Worm (Caenorhabditis elegans): ENCODE measurements around the gene scvp-1.

scvp-1 gene

DNA sequence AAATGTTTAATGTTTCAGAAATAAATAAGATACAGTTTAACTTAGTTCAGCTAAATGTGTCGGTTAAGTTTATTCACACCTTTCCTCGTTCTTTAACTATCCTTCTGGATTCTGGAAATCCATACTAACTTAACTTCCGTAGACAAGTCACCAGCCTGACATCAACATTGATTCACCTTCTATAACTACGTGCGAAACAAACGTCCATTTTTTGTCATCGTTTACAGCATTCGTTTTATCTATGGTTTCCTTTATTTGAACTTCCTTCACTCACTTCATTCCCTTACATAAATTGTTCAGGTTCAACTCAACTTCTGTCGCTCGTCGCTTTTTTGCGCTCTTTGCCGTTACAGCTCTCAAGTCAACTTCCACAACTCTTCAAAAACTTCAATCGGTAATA, 10.1 kb upstream of the scvp-1 start, which contains the start of gene F17C11.26:
TSS of gene F17C11.26 (plus strand) at position 301 of the 400 bp plus-strand sequence.
- TF ChIP-seq fkh-8 (tag; optimal IDR thresholded peaks at IDR 0.05) (no peak), nhr-12 (tag; optimal IDR thresholded peaks at IDR 0.05) (no peak), ceh-90 (tag; optimal IDR thresholded peaks at IDR 0.05) (no peak), sup-37 (GFP tag; optimal IDR thresholded peaks at IDR 0.05) (no peak), aly-2 (tag; optimal IDR thresholded peaks at IDR 0.05) (no peak), hpl-2 (GFP tag; optimal IDR thresholded peaks at IDR 0.05) (no peak), F16B12.6 (tag; optimal IDR thresholded peaks at IDR 0.05) (no peak), jun-1 (tag; optimal IDR thresholded peaks at IDR 0.05) (no peak), lin-39 (tag; optimal IDR thresholded peaks at IDR 0.05) (no peak)

- TF ChIP-seq hpl-2 (GFP tag; optimal IDR thresholded peaks at IDR 0.05): peak; percentile 64
- TF ChIP-seq fkh-4 (tag; optimal IDR thresholded peaks at IDR 0.05; ENCODE audit: borderline replicate concordance): no peak
- peak; percentile 16 for TF ChIP-seq ztf-4 (tag; optimal IDR thresholded peaks at IDR 0.05)
- TF ChIP-seq pax-3 (tag; optimal IDR thresholded peaks at IDR 0.05): no peak
- TF ChIP-seq Y116A8C.19 (tag; optimal IDR thresholded peaks at IDR 0.05; ENCODE audit: borderline replicate concordance): no peak
- peak; percentile 62 for TF ChIP-seq jun-1 (tag; optimal IDR thresholded peaks at IDR 0.05)
- peak; percentile 71 for TF ChIP-seq zip-4 (GFP tag; optimal IDR thresholded peaks at IDR 0.05)
- no peak for TF ChIP-seq unc-62 (GFP tag; optimal IDR thresholded peaks at IDR 0.05)
- no peak for TF ChIP-seq nhr-237 (tag; optimal IDR thresholded peaks at IDR 0.05)
- no peak for TF ChIP-seq snpc-4 (tag; optimal IDR thresholded peaks at IDR 0.05)
- peak; percentile 11 for TF ChIP-seq dsc-1 (tag; optimal IDR thresholded peaks at IDR 0.05)
- TF ChIP-seq swsn-7 (tag; optimal IDR thresholded peaks at IDR 0.05): peak; percentile 41
- TF ChIP-seq C16A3.4 (tag; optimal IDR thresholded peaks at IDR 0.05): peak; percentile 62
- TF ChIP-seq lin-15B (tag; optimal IDR thresholded peaks at IDR 0.05): no peak
- TF ChIP-seq tbx-2 (tag; optimal IDR thresholded peaks at IDR 0.05): peak; percentile 24
- TF ChIP-seq ama-1 (optimal IDR thresholded peaks at IDR 0.05): peak; percentile 23
- peak; percentile 18 for TF ChIP-seq fkh-10 (GFP tag; optimal IDR thresholded peaks at IDR 0.05)
- no peak for TF ChIP-seq unc-130 (tag; optimal IDR thresholded peaks at IDR 0.05)
- no peak for TF ChIP-seq ceh-8 (GFP tag; optimal IDR thresholded peaks at IDR 0.05)
- TF ChIP-seq efl-1 (optimal IDR thresholded peaks at IDR 0.05): peak; percentile 38 to 67
- no peak for TF ChIP-seq efl-1 (GFP tag; optimal IDR thresholded peaks at IDR 0.05 in 1 of 2)
- TF ChIP-seq aly-2 (tag; optimal IDR thresholded peaks at IDR 0.05): peak; percentile 6
- TF ChIP-seq alr-1 (tag; optimal IDR thresholded peaks at IDR 0.05; ENCODE audit: borderline replicate concordance): no peak
- TF ChIP-seq nhr-90 (tag; optimal IDR thresholded peaks at IDR 0.05; ENCODE audit: poor library complexity): peak; percentile 50
- TF ChIP-seq elt-2 (tag; optimal IDR thresholded peaks at IDR 0.05): peak; percentile 95
- TF ChIP-seq nhr-71 (tag; optimal IDR thresholded peaks at IDR 0.05): peak; percentile 83
- TF ChIP-seq snu-23 (GFP tag; optimal IDR thresholded peaks at IDR 0.05): peak; percentile 78
- peak; percentile 24 for TF ChIP-seq xbp-1 (tag; optimal IDR thresholded peaks at IDR 0.05)
- TF ChIP-seq ces-1 (GFP tag; optimal IDR thresholded peaks at IDR 0.05): no peak
- TF ChIP-seq fkh-8 (tag; optimal IDR thresholded peaks at IDR 0.05): peak; percentile 7
- peak; percentile 66 for TF ChIP-seq skn-1 (tag; optimal IDR thresholded peaks at IDR 0.05)
- no peak for TF ChIP-seq ztf-11 (tag; optimal IDR thresholded peaks at IDR 0.05)
- TF ChIP-seq tlp-1 (tag; optimal IDR thresholded peaks at IDR 0.05): no peak
- TF ChIP-seq elt-3 (tag; optimal IDR thresholded peaks at IDR 0.05): peak in 3 of 6 experiments; percentile 19 to 83 (median 61)
- no peak for TF ChIP-seq nhr-28 (tag; optimal IDR thresholded peaks at IDR 0.05)
- TF ChIP-seq ceh-90 (tag; optimal IDR thresholded peaks at IDR 0.05): peak; percentile 14
- peak; percentile 87 for TF ChIP-seq nhr-85 (tag)
- no peak for TF ChIP-seq zag-1 (tag; optimal IDR thresholded peaks at IDR 0.05)
- no peak for TF ChIP-seq unc-30 (tag; optimal IDR thresholded peaks at IDR 0.05)
- peak; percentile 4 to 32 (median 30) for TF ChIP-seq dpl-1 (GFP tag; optimal IDR thresholded peaks at IDR 0.05)
- peak; percentile 53 to 70 for TF ChIP-seq lsy-2 (tag; optimal IDR thresholded peaks at IDR 0.05)
- peak; percentile 66 for TF ChIP-seq nhr-19 (GFP tag; conservative IDR thresholded peaks at IDR 0.05)
- TF ChIP-seq nhr-20 (tag; optimal IDR thresholded peaks at IDR 0.05): peak; percentile 73
- TF ChIP-seq blmp-1 (tag; optimal IDR thresholded peaks at IDR 0.05): peak; percentile 93
- peak; percentile 85 for TF ChIP-seq lin-14 (GFP tag; optimal IDR thresholded peaks at IDR 0.05)
- no peak for TF ChIP-seq pag-3 (tag; optimal IDR thresholded peaks at IDR 0.05; ENCODE audit: borderline replicate concordance, insufficient read depth)
- peak in 1 of 2 experiments; percentile 53 for TF ChIP-seq mdl-1 (tag; optimal IDR thresholded peaks at IDR 0.05)
Observed at ce11 chrV:10940571-10940991, 9.5 kb upstream of the scvp-1 start.

All from whole organism, L1 larva.